Fruit fly (Drosophila melanogaster) whole organism, embryonic: ENCODE results near the gene Rtca.

Experiments used
- Asciz ChIP-seq: fragments of 200-800 bp; sonication (Bioruptor generic); optimal IDR thresholded peaks from 2 replicates; lab custom pipeline; 2017; ENCODE audit warnings: missing biosample characterization, mild to moderate bottlenecking, missing genetic modification characterization, missing genetic modification reagents
- CG10209 ChIP-seq: fragments of 200-800 bp; sonication (Bioruptor generic); optimal IDR thresholded peaks from 3 replicates; lab custom pipeline; 2017; ENCODE audit warnings: missing biosample characterization, mild to moderate bottlenecking, missing genetic modification characterization, missing genetic modification reagents
- CG1024 ChIP-seq: fragments of 200-800 bp; sonication (Bioruptor generic); IDR thresholded peaks from 2 replicates; pipeline ENCODE4 v1.3.6; 2022; ENCODE audit warnings: missing biosample characterization, missing genetic modification characterization
- CG11247 ChIP-seq: fragments of 200-800 bp; sonication (Bioruptor generic); IDR thresholded peaks from 2 replicates; pipeline ENCODE4 v1.3.6; 2022; ENCODE audit warnings: missing biosample characterization, missing genetic modification characterization
- CG12219 ChIP-seq: fragments of 200-800 bp; sonication (Bioruptor generic); optimal IDR thresholded peaks from 3 replicates; lab custom pipeline; 2018; ENCODE audit warnings: missing biosample characterization, mild to moderate bottlenecking, missing genetic modification characterization
- CG12391 ChIP-seq: fragments of 200-800 bp; sonication (Bioruptor generic); optimal IDR thresholded peaks from 3 replicates; lab custom pipeline; 2018; ENCODE audit warnings: missing biosample characterization, mild to moderate bottlenecking, missing genetic modification characterization, moderate library complexity
- CG13424 ChIP-seq: fragments of 200-800 bp; sonication (Bioruptor generic); optimal IDR thresholded peaks from 2 replicates; lab custom pipeline; 2019; ENCODE audit warnings: missing biosample characterization, mild to moderate bottlenecking, missing genetic modification characterization, moderate library complexity
- CG14710 ChIP-seq: fragments of 200-800 bp; sonication (Bioruptor generic); optimal IDR thresholded peaks from 3 replicates; lab custom pipeline; 2019; ENCODE audit warnings: missing biosample characterization, mild to moderate bottlenecking, missing genetic modification characterization, moderate library complexity
- CG15601 ChIP-seq: fragments of 200-800 bp; sonication (Bioruptor generic); optimal IDR thresholded peaks from 3 replicates; lab custom pipeline; 2019; ENCODE audit warnings: missing biosample characterization, mild to moderate bottlenecking, missing genetic modification characterization, moderate library complexity
- CG15696 ChIP-seq: fragments of 200-800 bp; sonication (Bioruptor generic); optimal IDR thresholded peaks from 2 replicates; lab custom pipeline; 2019; ENCODE audit warnings: missing biosample characterization, mild to moderate bottlenecking, missing genetic modification characterization, moderate library complexity
- CG17359 ChIP-seq: fragments of 200-800 bp; sonication (Bioruptor generic); optimal IDR thresholded peaks from 3 replicates; lab custom pipeline; 2018; ENCODE audit warnings: missing biosample characterization, mild to moderate bottlenecking, missing genetic modification characterization, moderate library complexity
- CG17361 ChIP-seq: fragments of 200-800 bp; sonication (Bioruptor generic); IDR thresholded peaks from 3 replicates; pipeline ENCODE4 v1.3.6; 2022; ENCODE audit warnings: missing biosample characterization, missing genetic modification characterization
- CG18599 ChIP-seq: fragments of 200-800 bp; sonication (Bioruptor generic); optimal IDR thresholded peaks from 3 replicates; lab custom pipeline; 2017; ENCODE audit warnings: missing biosample characterization, missing genetic modification characterization, mild to moderate bottlenecking, moderate library complexity, missing genetic modification reagents
- CG2120 ChIP-seq: fragments of 200-800 bp; sonication (Bioruptor generic); optimal IDR thresholded peaks from 3 replicates; lab custom pipeline; 2016; ENCODE audit warnings: missing biosample characterization, missing genetic modification characterization
- CG2875 ChIP-seq: fragments of 200-800 bp; sonication (Bioruptor generic); optimal IDR thresholded peaks from 2 replicates; lab custom pipeline; 2017; ENCODE audit warnings: missing biosample characterization, mild to moderate bottlenecking, missing genetic modification characterization, missing genetic modification reagents
- CG30431 ChIP-seq: fragments of 200-800 bp; sonication (Bioruptor generic); optimal IDR thresholded peaks from 2 replicates; lab custom pipeline; 2017; ENCODE audit warnings: missing biosample characterization, missing genetic modification characterization
- CG3407 ChIP-seq: fragments of 200-800 bp; sonication (Bioruptor generic); optimal IDR thresholded peaks from 2 replicates; lab custom pipeline; 2018; ENCODE audit warnings: missing biosample characterization, mild to moderate bottlenecking, missing genetic modification characterization
- CG4730 ChIP-seq: fragments of 200-800 bp; sonication (Bioruptor generic); IDR thresholded peaks from 2 replicates; pipeline ENCODE4 v1.3.6; 2022; ENCODE audit warnings: missing biosample characterization, missing genetic modification characterization
- CG4854 ChIP-seq: fragments of 200-800 bp; sonication (Bioruptor generic); optimal IDR thresholded peaks from 2 replicates; lab custom pipeline; 2016; ENCODE audit warnings: missing biosample characterization, missing genetic modification characterization, inconsistent platforms
- CG6689 ChIP-seq: fragments of 200-800 bp; sonication (Bioruptor generic); IDR thresholded peaks from 2 replicates; pipeline ENCODE4 v1.3.6; 2022; ENCODE audit warnings: missing biosample characterization, missing genetic modification characterization
- CG7556 ChIP-seq: fragments of 200-800 bp; sonication (Bioruptor generic); optimal IDR thresholded peaks from 2 replicates; lab custom pipeline; 2017; ENCODE audit warnings: missing biosample characterization, mild to moderate bottlenecking, missing genetic modification characterization
- CG7839 ChIP-seq: fragments of 200-800 bp; sonication (Bioruptor generic); optimal IDR thresholded peaks from 3 replicates; lab custom pipeline; 2018; ENCODE audit warnings: missing biosample characterization, mild to moderate bottlenecking, missing genetic modification characterization, moderate library complexity
- CG7963 ChIP-seq: fragments of 200-800 bp; sonication (Bioruptor generic); IDR thresholded peaks from 3 replicates; pipeline ENCODE4 v1.3.6; 2022; ENCODE audit warnings: missing biosample characterization, missing genetic modification characterization; ENCODE audit not compliant: partially characterized antibody
- CG9817 ChIP-seq: fragments of 200-800 bp; sonication (Bioruptor generic); optimal IDR thresholded peaks from 2 replicates; lab custom pipeline; 2018; ENCODE audit warnings: missing biosample characterization, mild to moderate bottlenecking, missing genetic modification characterization, moderate library complexity
- D19A ChIP-seq: fragments of 200-800 bp; optimal IDR thresholded peaks from 3 replicates; lab custom pipeline; 2019; ENCODE audit warnings: missing biosample characterization, mild to moderate bottlenecking, missing genetic modification characterization, moderate library complexity
- D19B ChIP-seq: fragments of 200-800 bp; sonication (Bioruptor generic); optimal IDR thresholded peaks from 2 replicates; lab custom pipeline; 2017; ENCODE audit warnings: missing biosample characterization, mild to moderate bottlenecking, missing genetic modification characterization
- MESR4 ChIP-seq: fragments of 200-800 bp; sonication (Bioruptor generic); optimal IDR thresholded peaks from 2 replicates; lab custom pipeline; 2018; ENCODE audit warnings: missing biosample characterization, mild to moderate bottlenecking, missing genetic modification characterization, moderate library complexity
- Sox102F ChIP-seq: fragments of 200-800 bp; sonication (Bioruptor generic); optimal IDR thresholded peaks from 2 replicates; lab custom pipeline; 2018; ENCODE audit warnings: missing biosample characterization, mild to moderate bottlenecking, missing genetic modification characterization, moderate library complexity
- Trl ChIP-seq, 3 experiments: fragments of >200 bp in 2 of 3; fragments of 200-800 bp in 1 of 3; sonication (Bioruptor generic) in 1 of 3; optimal IDR thresholded peaks; 2 replicates in 1 of 3; 3 replicates in 2 of 3; lab custom pipeline; 2016 to 2017; ENCODE audit warnings: missing biosample characterization in 1 of 3, missing genetic modification characterization in 1 of 3
- Xrp1 ChIP-seq: fragments of 200-800 bp; sonication (Bioruptor generic); IDR thresholded peaks from 2 replicates; pipeline ENCODE4 v1.3.6; 2022; ENCODE audit warnings: missing biosample characterization, missing genetic modification characterization
- ato ChIP-seq: fragments of 200-800 bp; sonication (Bioruptor generic); IDR thresholded peaks from 2 replicates; pipeline ENCODE4 v1.3.6; 2022; ENCODE audit warnings: missing biosample characterization, missing genetic modification characterization; ENCODE audit not compliant: partially characterized antibody
- chn ChIP-seq: fragments of 200-800 bp; sonication (Bioruptor generic); optimal IDR thresholded peaks from 2 replicates; lab custom pipeline; 2016; ENCODE audit warnings: missing biosample characterization, missing genetic modification characterization
- dpn ChIP-seq, 2 experiments: fragments of 200-800 bp; sonication (Bioruptor generic); optimal IDR thresholded peaks; 3 replicates each; lab custom pipeline; 2016; ENCODE audit warnings: missing biosample characterization in 2 of 2, missing genetic modification characterization in 2 of 2
- dysf ChIP-seq: fragments of 200-800 bp; sonication (Bioruptor generic); IDR thresholded peaks from 3 replicates; pipeline ENCODE4 v1.3.6; 2022; ENCODE audit warnings: missing biosample characterization, missing genetic modification characterization
- emc ChIP-seq: fragments of 200-800 bp; sonication (Bioruptor generic); optimal IDR thresholded peaks from 2 replicates; lab custom pipeline; 2016; ENCODE audit warnings: missing biosample characterization, missing genetic modification characterization
- grau ChIP-seq: fragments of 200-800 bp; optimal IDR thresholded peaks from 3 replicates; lab custom pipeline; 2019; ENCODE audit warnings: missing biosample characterization, mild to moderate bottlenecking, missing genetic modification characterization, moderate library complexity
- lilli ChIP-seq: fragments of 200-800 bp; sonication (Bioruptor generic); optimal IDR thresholded peaks from 3 replicates; lab custom pipeline; 2016; ENCODE audit warnings: missing biosample characterization, missing genetic modification characterization
- org-1 ChIP-seq: fragments of 200-800 bp; sonication (Bioruptor generic); optimal IDR thresholded peaks from 2 replicates; lab custom pipeline; 2017; ENCODE audit warnings: missing biosample characterization, missing genetic modification characterization
- peb ChIP-seq: fragments of 200-800 bp; sonication (Bioruptor generic); IDR thresholded peaks from 2 replicates; pipeline ENCODE4 v1.3.6; 2022; ENCODE audit warnings: missing biosample characterization, missing genetic modification characterization
- salm ChIP-seq: fragments of 200-800 bp; sonication (Bioruptor generic); optimal IDR thresholded peaks from 2 replicates; lab custom pipeline; 2018; ENCODE audit warnings: missing biosample characterization, mild to moderate bottlenecking, missing genetic modification characterization
- sc ChIP-seq, 3 experiments: fragments of >200 bp in 2 of 3; fragments of 200-800 bp in 1 of 3; sonication (Bioruptor generic) in 1 of 3; optimal IDR thresholded peaks; 2 replicates in 2 of 3; 3 replicates in 1 of 3; lab custom pipeline; 2017; ENCODE audit warnings: mild to moderate bottlenecking in 1 of 3, missing biosample characterization in 1 of 3, missing genetic modification characterization in 1 of 3, missing genetic modification reagents in 1 of 3
- sd ChIP-seq: fragments of 200-800 bp; sonication (Bioruptor generic); optimal IDR thresholded peaks from 3 replicates; lab custom pipeline; 2018; ENCODE audit warnings: missing biosample characterization, mild to moderate bottlenecking, missing genetic modification characterization, moderate library complexity
- sisA ChIP-seq: fragments of 200-800 bp; sonication (Bioruptor generic); IDR thresholded peaks from 2 replicates; pipeline ENCODE4 v1.3.6; 2022; ENCODE audit warnings: missing biosample characterization, missing genetic modification characterization
- tin ChIP-seq: fragments of 200-800 bp; sonication (Bioruptor generic); optimal IDR thresholded peaks from 3 replicates; lab custom pipeline; 2016; ENCODE audit warnings: missing biosample characterization, missing genetic modification characterization
- unpg ChIP-seq: fragments of 200-800 bp; sonication (Bioruptor generic); optimal IDR thresholded peaks from 3 replicates; lab custom pipeline; 2018; ENCODE audit warnings: missing biosample characterization, mild to moderate bottlenecking, missing genetic modification characterization, moderate library complexity
- zf30C ChIP-seq: fragments of 200-800 bp; sonication (Bioruptor generic); optimal IDR thresholded peaks from 3 replicates; lab custom pipeline; 2018; ENCODE audit warnings: missing biosample characterization, mild to moderate bottlenecking, missing genetic modification characterization

The Rtca gene

DNA sequence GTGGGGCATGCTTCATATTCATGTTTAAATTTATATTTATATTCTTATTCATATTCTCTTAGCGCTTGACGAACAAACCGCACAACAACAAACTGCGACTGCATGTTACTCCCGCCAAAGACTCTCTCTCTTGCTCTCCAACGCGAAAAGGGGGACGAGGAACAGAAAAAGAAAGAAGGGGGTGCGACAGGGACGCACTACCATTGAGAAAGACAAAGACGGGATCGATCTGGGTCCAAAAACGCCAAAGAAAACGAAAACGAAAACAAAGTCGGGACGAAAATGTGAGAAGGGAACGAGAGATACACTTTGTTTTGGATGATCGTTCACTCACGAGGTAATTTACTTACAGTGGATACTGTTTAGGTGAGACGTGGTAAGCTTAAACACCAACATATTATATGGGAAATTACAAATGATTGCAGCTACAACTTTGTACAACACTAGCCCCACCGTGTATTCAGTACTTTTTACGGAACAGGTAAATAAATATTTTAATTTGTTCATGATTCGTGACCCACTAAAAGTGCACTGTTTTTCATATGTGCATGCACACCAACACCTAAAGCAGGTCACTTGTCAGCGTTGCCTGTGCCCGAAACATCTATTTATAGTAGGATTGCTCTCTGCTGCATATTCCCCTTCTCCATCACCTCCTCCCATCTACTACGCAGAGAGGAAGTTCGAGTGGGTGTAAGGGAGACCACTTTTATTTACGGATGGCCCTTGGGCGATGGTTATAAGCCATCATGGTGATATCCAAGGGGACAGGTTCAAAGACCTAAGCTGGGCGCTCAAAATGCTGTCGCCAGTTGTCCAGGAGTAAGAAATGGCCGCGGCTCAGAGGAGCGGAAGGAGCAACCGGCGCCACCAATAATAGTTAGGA lies 49.7 kb downstream of the Rtca start (continued):
- TF ChIP-seq CG17359 (tag; lab: Kevin White, UChicago) (peak; percentile 38), CG7556 (GFP tag; lab: Kevin White, UChicago) (peak; percentile 39), Trl (optimal IDR thresholded peaks at IDR 0.05; lab: Kevin White, UChicago) (peak; percentile 31 to 51), Trl (GFP tag; optimal IDR thresholded peaks at IDR 0.05; lab: Kevin White, UChicago) (peak; percentile 31), CG15601 (tag; lab: Kevin White, UChicago) (peak; percentile 36), dpn (GFP tag; optimal IDR thresholded peaks at IDR 0.05; lab: Kevin White, UChicago) (peak in 1 of 2 experiments; percentile 48), sd (tag; lab: Kevin White, UChicago) (no peak), CG18599 (GFP tag; lab: Kevin White, UChicago) (peak; percentile 18), zf30C (GFP tag; lab: Kevin White, UChicago) (no peak), CG17361 (GFP tag; lab: Robert Waterston, UW) (peak; percentile 63; the same call in 2 of the 3 replicates), D19A (tag; lab: Kevin White, UChicago) (peak; percentile 76), CG3407 (GFP tag; lab: Kevin White, UChicago) (peak; percentile 3), salm (tag; lab: Kevin White, UChicago) (no peak), CG15696 (peak; percentile 27), CG4730 (GFP tag; lab: Robert Waterston, UW) (0 out of 2 replicates have a peak, but pooled peaks have one; percentile 8), peb (GFP tag; lab: Robert Waterston, UW) (0 out of 2 replicates have a peak, but pooled peaks have one; percentile 34), D19B (GFP tag; lab: Kevin White, UChicago) (no peak), CG2120 (GFP tag; lab: Kevin White, UChicago) (peak; percentile 12), CG13424 (tag; lab: Kevin White, UChicago) (peak; percentile 39), CG12391 (peak; percentile 49), sisA (GFP tag; lab: Robert Waterston, UW) (peak; percentile 47; the same call in 1 of the 2 replicates), CG9817 (tag; lab: Kevin White, UChicago) (peak; percentile 10), ato (GFP tag; lab: Robert Waterston, UW) (no peak), sc (optimal IDR thresholded peaks at IDR 0.05; lab: Kevin White, UChicago) (no peak), sc (GFP tag; optimal IDR thresholded peaks at IDR 0.05; lab: Kevin White, UChicago) (peak; percentile 37), CG6689 (GFP tag; lab: Robert Waterston, UW) (peak; percentile 54), MESR4 (GFP tag; lab: Kevin White, UChicago) (no peak), CG1024 (peak; percentile 21; the same call in 1 of the 2 replicates), grau (tag; lab: Kevin White, UChicago) (peak; percentile 96), CG30431 (GFP tag; lab: Kevin White, UChicago) (peak; percentile 12), CG2875 (GFP tag; lab: Kevin White, UChicago) (peak; percentile 15), unpg (GFP tag; lab: Kevin White, UChicago) (peak; percentile 49), Sox102F (GFP tag; lab: Kevin White, UChicago) (no peak), emc (GFP tag; lab: Kevin White, UChicago) (no peak), Xrp1 (GFP tag; lab: Robert Waterston, UW) (peak; percentile 32; the same call in 1 of the 2 replicates), CG4854 (GFP tag; lab: Kevin White, UChicago) (no peak), CG10209 (GFP tag; lab: Kevin White, UChicago) (peak; percentile 31), CG7839 (tag; lab: Kevin White, UChicago) (peak; percentile 53), lilli (GFP tag; lab: Kevin White, UChicago) (peak; percentile 33), org-1 (GFP tag; lab: Kevin White, UChicago) (peak; percentile 11), CG7963 (GFP tag; lab: Robert Waterston, UW) (no peak), CG14710 (tag; lab: Kevin White, UChicago) (peak; percentile 32), dysf (0 out of 3 replicates have a peak, but pooled peaks have one; percentile 27), Asciz (GFP tag; lab: Kevin White, UChicago) (peak; percentile 13), CG12219 (peak; percentile 35), CG11247 (GFP tag; lab: Robert Waterston, UW) (no peak), tin (peak; percentile 20), chn (GFP tag; lab: Kevin White, UChicago) (peak; percentile 19)
